Worm (Caenorhabditis elegans) whole organism, L4 larva: ENCODE results near the gene pigt-1.

ENCODE experiments used
- ZK546.5 ChIP-seq, 2 experiments: sonication (generic microtip); optimal IDR thresholded peaks; 2 replicates each; lab custom pipeline; 2017; ENCODE audit warnings: missing biosample characterization in 2 of 2, missing genetic modification characterization in 2 of 2
- arid-1 ChIP-seq: fragments of 200-800 bp; sonication (Bioruptor generic); conservative IDR thresholded peaks from 2 replicates; pipeline ENCODE4 v1.3.6; 2022; ENCODE audit warnings: missing genetic modification reagents, missing genetic modification characterization, missing compliant biosample characterization
- ceh-82 ChIP-seq: sonication (generic microtip); optimal IDR thresholded peaks from 2 replicates; lab custom pipeline; 2017; ENCODE audit warnings: missing biosample characterization, missing genetic modification characterization
- lin-13 ChIP-seq: fragments of 150-350 bp; optimal IDR thresholded peaks from 2 replicates; lab custom pipeline; 2014; ENCODE audit warnings: missing biosample characterization, missing genetic modification reagents, missing genetic modification characterization
- mes-2 ChIP-seq: sonication (generic microtip); optimal IDR thresholded peaks from 2 replicates; lab custom pipeline; 2016; ENCODE audit warnings: missing genotype, mild to moderate bottlenecking, missing genetic modification characterization, missing compliant biosample characterization; ENCODE audit not compliant: poor library complexity, severe bottlenecking
- nhr-11 ChIP-seq: fragments of 150-350 bp; optimal IDR thresholded peaks from 2 replicates; lab custom pipeline; 2014; ENCODE audit warnings: missing biosample characterization, missing genetic modification characterization
- nhr-6 ChIP-seq: fragments of 150-350 bp; optimal IDR thresholded peaks from 2 replicates; lab custom pipeline; 2014; ENCODE audit warnings: missing biosample characterization, missing genetic modification characterization
- unc-130 ChIP-seq: sonication (generic microtip); optimal IDR thresholded peaks from 2 replicates; lab custom pipeline; 2016; ENCODE audit warnings: missing genetic modification reagents, missing genetic modification characterization, missing compliant biosample characterization
- unc-62 ChIP-seq, 3 experiments: fragments of 150-350 bp in 1 of 3; sonication (generic microtip); optimal IDR thresholded peaks in 2 of 3; peaks in 1 of 3; 1 replicate in 1 of 3; 2 replicates in 2 of 3; lab custom pipeline; 2014 to 2017; ENCODE audit warnings: missing biosample characterization in 3 of 3, missing genetic modification characterization in 3 of 3, missing genetic modification reagents in 3 of 3, missing genotype in 1 of 3

ce11 chrV:10940571-10940991 lies 18.0 kb downstream of the pigt-1 start:
- no peak for TF ChIP-seq ceh-82 (tag; lab: Kevin White, UChicago)
- TF ChIP-seq ZK546.5 (tag; optimal IDR thresholded peaks at IDR 0.05; lab: Kevin White, UChicago): no peak
- no peak for TF ChIP-seq unc-130 (GFP tag; lab: Kevin White, UChicago)
- peak; percentile 67 for TF ChIP-seq lin-13 (GFP tag; lab: Kevin White, UChicago)
- peak; percentile 31 for TF ChIP-seq nhr-11 (tag; lab: Kevin White, UChicago)
- TF ChIP-seq mes-2 (tag; lab: Kevin White, UChicago): peak; percentile 61
- peak; percentile 8 for TF ChIP-seq nhr-6 (tag; lab: Kevin White, UChicago)
- peak in 1 of 2 experiments; percentile 96 for TF ChIP-seq unc-62 (GFP tag; optimal IDR thresholded peaks at IDR 0.05 in 1 of 2; lab: Kevin White, UChicago)
- TF ChIP-seq unc-62 (tag; optimal IDR thresholded peaks at IDR 0.05; lab: Kevin White, UChicago): no peak
- 0 out of 2 replicates have a peak, but pooled peaks have one; percentile 10 for TF ChIP-seq arid-1
